Worm (Caenorhabditis elegans): ENCODE results near the gene Y97E10B.1.

The Y97E10B.1 gene

DNA sequence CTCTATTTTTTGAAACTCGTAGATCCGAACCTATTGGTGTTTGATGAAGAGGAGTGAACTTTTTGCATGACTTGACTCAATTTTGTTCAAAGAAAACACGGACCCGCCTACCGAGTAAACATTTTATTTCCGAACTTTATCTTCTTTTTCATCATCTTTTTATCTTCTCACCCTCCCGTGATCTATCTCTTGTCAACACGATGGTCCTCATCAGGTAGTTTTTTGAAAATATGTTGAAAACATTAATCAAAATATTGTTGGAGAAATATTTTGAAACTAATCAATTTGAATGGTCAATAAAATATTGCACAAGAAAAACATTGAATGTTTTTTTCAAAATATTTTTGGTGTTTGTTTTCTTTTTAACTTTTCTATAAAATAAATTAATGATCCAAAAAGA lies 35.2 kb upstream of the Y97E10B.1 start:
- TF ChIP-seq ztf-4 (tag; optimal IDR thresholded peaks at IDR 0.05) (no peak), sox-4 (tag; optimal IDR thresholded peaks at IDR 0.05) (no peak), lin-39 (tag; optimal IDR thresholded peaks at IDR 0.05) (no peak), Y116A8C.19 (tag; optimal IDR thresholded peaks at IDR 0.05; ENCODE audit: borderline replicate concordance) (no peak)

ce11 chrV:7925483-7925882 lies 18.2 kb upstream of the Y97E10B.1 start, which contains the start of gene srsx-7:
Gene srsx-7, plus strand, starts transcription at chrV:7925783.
- no peak for TF ChIP-seq ceh-63 (GFP tag; optimal IDR thresholded peaks at IDR 0.05)
- no peak for TF ChIP-seq hlh-17 (GFP tag; optimal IDR thresholded peaks at IDR 0.05; ENCODE audit: borderline replicate concordance)
- no peak for TF ChIP-seq unc-62 (GFP tag; optimal IDR thresholded peaks at IDR 0.05)
- no peak for TF ChIP-seq egl-13 (tag; optimal IDR thresholded peaks at IDR 0.05)
- no peak for TF ChIP-seq C34B4.2 (tag; optimal IDR thresholded peaks at IDR 0.05)
- TF ChIP-seq nhr-28 (tag; optimal IDR thresholded peaks at IDR 0.05), result no peak
- TF ChIP-seq pag-3 (tag; optimal IDR thresholded peaks at IDR 0.05; ENCODE audit: borderline replicate concordance, insufficient read depth), result no peak
- no peak for TF ChIP-seq nhr-71 (tag; optimal IDR thresholded peaks at IDR 0.05)
- no peak for TF ChIP-seq nhr-237 (tag; optimal IDR thresholded peaks at IDR 0.05)
- no peak for TF ChIP-seq mep-1 (tag; optimal IDR thresholded peaks at IDR 0.05)
- no peak for TF ChIP-seq Y116A8C.19 (tag; optimal IDR thresholded peaks at IDR 0.05; ENCODE audit: borderline replicate concordance)
- no peak for TF ChIP-seq snu-23 (GFP tag; optimal IDR thresholded peaks at IDR 0.05)
- TF ChIP-seq ceh-8 (GFP tag; optimal IDR thresholded peaks at IDR 0.05), result no peak
- no peak for TF ChIP-seq hlh-4 (tag; optimal IDR thresholded peaks at IDR 0.05)
- no peak for TF ChIP-seq ama-1 (optimal IDR thresholded peaks at IDR 0.05)
- TF ChIP-seq lin-35 (GFP tag; optimal IDR thresholded peaks at IDR 0.05), result no peak

DNA sequence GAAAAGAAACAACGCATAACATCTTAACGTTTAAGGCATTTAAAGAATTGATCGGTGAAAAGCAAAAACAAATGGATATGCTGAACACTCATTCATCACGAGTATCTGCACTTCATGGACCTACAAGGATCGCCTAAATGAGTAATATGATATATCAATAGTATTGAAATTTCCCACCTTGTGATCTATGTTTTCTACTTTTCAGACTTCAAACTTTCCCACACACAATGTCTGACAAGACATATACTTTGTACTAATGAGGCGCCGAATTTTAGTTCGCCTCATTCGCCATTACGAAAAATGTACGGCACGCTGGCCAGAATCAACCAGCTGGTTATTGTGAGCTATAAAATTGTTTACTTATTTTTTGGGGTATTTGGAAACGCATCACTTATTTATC lies 16.9 kb upstream of the Y97E10B.1 start, which contains the start of gene srsx-6:
srsx-6 (plus strand) TSS at position 301 of the 400 bp plus-strand sequence.
- TF ChIP-seq ceh-63 (GFP tag; optimal IDR thresholded peaks at IDR 0.05), result no peak
- TF ChIP-seq nhr-12 (tag; optimal IDR thresholded peaks at IDR 0.05), result no peak
- no peak for TF ChIP-seq ces-1 (GFP tag; optimal IDR thresholded peaks at IDR 0.05)

ce11 chrV:7928660-7929059 lies 15.0 kb upstream of the Y97E10B.1 start, which contains the start of gene srsx-5:
Gene srsx-5, plus strand, starts transcription at chrV:7928960.
- TF ChIP-seq fkh-8 (tag; optimal IDR thresholded peaks at IDR 0.05), result no peak
- TF ChIP-seq dsc-1 (tag; optimal IDR thresholded peaks at IDR 0.05), result peak; percentile 68

- TF ChIP-seq lin-14 (GFP tag; optimal IDR thresholded peaks at IDR 0.05) (no peak), lin-39 (tag; optimal IDR thresholded peaks at IDR 0.05) (no peak), ama-1 (optimal IDR thresholded peaks at IDR 0.05) (no peak), fkh-10 (GFP tag; optimal IDR thresholded peaks at IDR 0.05) (no peak), elt-2 (tag; optimal IDR thresholded peaks at IDR 0.05) (no peak), ztf-4 (tag; optimal IDR thresholded peaks at IDR 0.05) (no peak), lsy-2 (tag; optimal IDR thresholded peaks at IDR 0.05) (no peak), mab-9 (GFP tag; IDR thresholded peaks at IDR 0.05) (no peak), jun-1 (tag; optimal IDR thresholded peaks at IDR 0.05) (no peak), alr-1 (tag; optimal IDR thresholded peaks at IDR 0.05; ENCODE audit: borderline replicate concordance) (no peak), sup-37 (GFP tag; optimal IDR thresholded peaks at IDR 0.05) (no peak), unc-86 (tag; optimal IDR thresholded peaks at IDR 0.05) (no peak), swsn-7 (tag; optimal IDR thresholded peaks at IDR 0.05) (no peak), ces-1 (GFP tag; optimal IDR thresholded peaks at IDR 0.05) (no peak), ceh-82 (tag; optimal IDR thresholded peaks at IDR 0.05) (no peak)
These were observed 10.7 kb upstream of the Y97E10B.1 start, which contains the start of gene ncx-10 for ce11 chrV:7932998-7933397. Gene ncx-10, minus strand, starts transcription at chrV:7933098.
